Fruit fly (Drosophila melanogaster) whole organism, prepupa: Measurements from ENCODE around the gene CG15452.

ENCODE experiments used
- CG6163 ChIP-seq: fragments of 200-800 bp; sonication (Bioruptor generic); IDR thresholded peaks from 3 replicates; pipeline ENCODE4 v1.3.6; 2022; ENCODE audit warnings: missing biosample characterization, missing genetic modification characterization
- CG6854 ChIP-seq: fragments of 200-800 bp; sonication (Bioruptor generic); optimal IDR thresholded peaks from 2 replicates; lab custom pipeline; 2017; ENCODE audit warnings: missing biosample characterization, mild to moderate bottlenecking, missing genetic modification characterization
- Ets21C ChIP-seq: fragments of 200-800 bp; sonication (Bioruptor generic); optimal IDR thresholded peaks from 3 replicates; lab custom pipeline; 2016; ENCODE audit warnings: missing biosample characterization, missing genetic modification characterization
- Gug ChIP-seq: fragments of 200-800 bp; sonication (Bioruptor generic); IDR thresholded peaks from 2 replicates; pipeline ENCODE4 v1.3.6; 2022; ENCODE audit warnings: missing biosample characterization, missing genetic modification characterization
- Hr38 ChIP-seq: sonication (Bioruptor generic); optimal IDR thresholded peaks from 2 replicates; lab custom pipeline; 2016; ENCODE audit warnings: missing biosample characterization, missing genetic modification characterization
- Hr39 ChIP-seq: fragments of 200-800 bp; sonication (Bioruptor generic); optimal IDR thresholded peaks from 2 replicates; lab custom pipeline; 2016; ENCODE audit warnings: missing biosample characterization, missing genetic modification characterization
- OdsH ChIP-seq: fragments of 200-800 bp; sonication (Bioruptor generic); optimal IDR thresholded peaks from 3 replicates; lab custom pipeline; 2016; ENCODE audit warnings: missing biosample characterization, missing genetic modification characterization
- eg ChIP-seq: fragments of 200-800 bp; sonication (Bioruptor generic); IDR thresholded peaks from 3 replicates; pipeline ENCODE4 v1.3.6; 2022; ENCODE audit warnings: missing biosample characterization, missing genetic modification characterization
- pdm3 ChIP-seq: fragments of 200-800 bp; sonication (Bioruptor generic); optimal IDR thresholded peaks from 3 replicates; lab custom pipeline; 2016; ENCODE audit warnings: missing biosample characterization, missing genetic modification characterization
- svp ChIP-seq: fragments of 200-800 bp; sonication (Bioruptor generic); peaks from one replicate; lab custom pipeline; 2016; ENCODE audit warnings: missing biosample characterization, missing genetic modification characterization

- TF ChIP-seq Ets21C (GFP tag; lab: Kevin White, UChicago) (no peak), eg (no peak), Hr39 (GFP tag; lab: Kevin White, UChicago) (no peak), CG6854 (GFP tag; lab: Kevin White, UChicago) (no peak), OdsH (no peak), Gug (no peak), Hr38 (GFP tag; lab: Kevin White, UChicago) (no peak), CG6163 (GFP tag; lab: Robert Waterston, UW) (no peak), pdm3 (GFP tag; lab: Kevin White, UChicago) (no peak), svp (no peak)
These were observed 11.2 kb upstream of the CG15452 start for dm6 chrX:20756938-20757337.
